Worm (Caenorhabditis elegans) whole organism, late embryonic: ENCODE results near the gene R02F11.9.
A peak's percentile ranks its signal among the peaks of the same experiment; 100 is the strongest.

Source experiments
- C08G9.2 ChIP-seq: sonication (generic microtip); optimal IDR thresholded peaks from 2 replicates; lab custom pipeline; 2016; ENCODE audit warnings: mild to moderate bottlenecking, missing genetic modification characterization, moderate library complexity, missing compliant biosample characterization
- C38D4.7 ChIP-seq: fragments of 200-800 bp; sonication (Bioruptor generic); optimal IDR thresholded peaks from 2 replicates; lab custom pipeline; 2018; ENCODE audit warnings: mild to moderate bottlenecking, missing genetic modification characterization, moderate library complexity, missing compliant biosample characterization
- K09A11.1 ChIP-seq: sonication (generic microtip); optimal IDR thresholded peaks from 2 replicates; lab custom pipeline; 2017; ENCODE audit warnings: antibody characterized with exemption, mild to moderate bottlenecking, missing genetic modification characterization, missing compliant biosample characterization; ENCODE audit not compliant: insufficient read depth
- T23F11.4 ChIP-seq: fragments of 200-800 bp; sonication (Bioruptor generic); optimal IDR thresholded peaks from 2 replicates; lab custom pipeline; 2018; ENCODE audit warnings: mild to moderate bottlenecking, missing genetic modification characterization, missing compliant biosample characterization
- Y22D7AL.16 ChIP-seq: sonication (generic microtip); optimal IDR thresholded peaks from 2 replicates; lab custom pipeline; 2016; ENCODE audit warnings: missing genetic modification characterization, missing compliant biosample characterization
- ama-1 ChIP-seq: fragments of 150-350 bp; optimal IDR thresholded peaks from 2 replicates; lab custom pipeline; 2014
- ceh-14 ChIP-seq: sonication (generic microtip); optimal IDR thresholded peaks from 2 replicates; lab custom pipeline; 2016; ENCODE audit warnings: missing genotype, missing genetic modification characterization, missing compliant biosample characterization
- ceh-18 ChIP-seq: sonication (generic microtip); optimal IDR thresholded peaks from 2 replicates; lab custom pipeline; 2016; ENCODE audit warnings: missing genetic modification characterization, missing compliant biosample characterization
- ceh-19 ChIP-seq: fragments of 200-800 bp; sonication (Bioruptor generic); optimal IDR thresholded peaks from 2 replicates; lab custom pipeline; 2018; ENCODE audit warnings: mild to moderate bottlenecking, missing genetic modification characterization, missing compliant biosample characterization
- ceh-2 ChIP-seq: sonication (generic microtip); optimal IDR thresholded peaks from 2 replicates; lab custom pipeline; 2016; ENCODE audit warnings: missing genotype, missing genetic modification characterization, missing compliant biosample characterization
- ceh-34 ChIP-seq: sonication (generic microtip); optimal IDR thresholded peaks from 2 replicates; lab custom pipeline; 2016; ENCODE audit warnings: mild to moderate bottlenecking, missing genetic modification characterization, missing compliant biosample characterization
- ceh-45 ChIP-seq: fragments of 200-800 bp; sonication (Bioruptor generic); IDR thresholded peaks from 2 replicates; pipeline ENCODE4 v1.3.6; 2022; ENCODE audit warnings: missing genetic modification reagents, missing genetic modification characterization, missing compliant biosample characterization
- ceh-48 ChIP-seq: sonication (generic microtip); optimal IDR thresholded peaks from 2 replicates; lab custom pipeline; 2016; ENCODE audit warnings: missing genetic modification characterization, inconsistent platforms, missing compliant biosample characterization
- che-1 ChIP-seq: sonication (generic microtip); optimal IDR thresholded peaks from 2 replicates; lab custom pipeline; 2016; ENCODE audit warnings: mild to moderate bottlenecking, missing genetic modification characterization, missing compliant biosample characterization
- dmd-4 ChIP-seq: sonication (generic microtip); optimal IDR thresholded peaks from 2 replicates; lab custom pipeline; 2016; ENCODE audit warnings: borderline replicate concordance, missing genetic modification characterization, missing compliant biosample characterization
- elt-2 ChIP-seq: sonication (generic microtip); optimal IDR thresholded peaks from 2 replicates; lab custom pipeline; 2016; ENCODE audit warnings: missing genetic modification reagents, missing genetic modification characterization, missing compliant biosample characterization
- ets-4 ChIP-seq: sonication (generic microtip); optimal IDR thresholded peaks from 2 replicates; lab custom pipeline; 2016; ENCODE audit warnings: missing genetic modification characterization, missing compliant biosample characterization
- fkh-10 ChIP-seq: fragments of 150-350 bp; optimal IDR thresholded peaks from 2 replicates; lab custom pipeline; 2014; ENCODE audit warnings: missing biosample characterization, missing genetic modification reagents, missing genetic modification characterization
- fkh-6 ChIP-seq: sonication (generic microtip); optimal IDR thresholded peaks from 2 replicates; lab custom pipeline; 2016; ENCODE audit warnings: missing genetic modification characterization, missing compliant biosample characterization
- gmeb-2 ChIP-seq: sonication (generic microtip); optimal IDR thresholded peaks from 2 replicates; lab custom pipeline; 2016; ENCODE audit warnings: missing genetic modification characterization, inconsistent platforms, missing compliant biosample characterization
- hlh-13 ChIP-seq: fragments of 200-800 bp; sonication (Bioruptor generic); optimal IDR thresholded peaks from 2 replicates; lab custom pipeline; 2018; ENCODE audit warnings: mild to moderate bottlenecking, missing genetic modification characterization, missing compliant biosample characterization
- hlh-30 ChIP-seq: sonication (generic microtip); optimal IDR thresholded peaks from 2 replicates; lab custom pipeline; 2017; ENCODE audit warnings: antibody characterized with exemption, missing genetic modification characterization, missing compliant biosample characterization; ENCODE audit not compliant: insufficient read depth
- madf-2 ChIP-seq: sonication (generic microtip); optimal IDR thresholded peaks from 2 replicates; lab custom pipeline; 2017; ENCODE audit warnings: missing genetic modification characterization, missing compliant biosample characterization
- nfya-1 ChIP-seq: sonication (generic microtip); optimal IDR thresholded peaks from 2 replicates; lab custom pipeline; 2017; ENCODE audit warnings: missing genetic modification characterization, mild to moderate bottlenecking, missing compliant biosample characterization, antibody characterized with exemption, moderate library complexity
- nhr-11 ChIP-seq: fragments of 150-350 bp; optimal IDR thresholded peaks from 2 replicates; lab custom pipeline; 2014; ENCODE audit warnings: missing biosample characterization, missing genetic modification characterization
- nhr-232 ChIP-seq: sonication (generic microtip); optimal IDR thresholded peaks from 2 replicates; lab custom pipeline; 2016; ENCODE audit warnings: missing genetic modification characterization, missing compliant biosample characterization
- npax-4 ChIP-seq: sonication (generic microtip); optimal IDR thresholded peaks from 2 replicates; lab custom pipeline; 2016; ENCODE audit warnings: missing genetic modification characterization, missing compliant biosample characterization
- pag-3 ChIP-seq: sonication (generic microtip); optimal IDR thresholded peaks from 2 replicates; lab custom pipeline; 2016; ENCODE audit warnings: missing compliant biosample characterization, missing genetic modification characterization, borderline replicate concordance
- pha-4 ChIP-seq: fragments of 150-350 bp; optimal IDR thresholded peaks from 2 replicates; lab custom pipeline; 2018; ENCODE audit warnings: missing biosample characterization, missing genetic modification reagents, missing genetic modification characterization
- pqm-1 ChIP-seq: sonication (generic microtip); optimal IDR thresholded peaks from 2 replicates; lab custom pipeline; 2016; ENCODE audit warnings: missing genetic modification characterization, missing compliant biosample characterization
- pros-1 ChIP-seq: fragments of 150-350 bp; optimal IDR thresholded peaks from 2 replicates; lab custom pipeline; 2014; ENCODE audit warnings: missing biosample characterization, missing genetic modification reagents, missing genetic modification characterization
- sox-2 ChIP-seq: fragments of 200-800 bp; sonication (Bioruptor generic); IDR thresholded peaks from 2 replicates; pipeline ENCODE4 v1.3.6; 2022; ENCODE audit warnings: missing genetic modification reagents, missing genetic modification characterization, missing compliant biosample characterization
- sox-4 ChIP-seq: sonication (generic microtip); optimal IDR thresholded peaks from 2 replicates; lab custom pipeline; 2017; ENCODE audit warnings: mild to moderate bottlenecking, missing genetic modification characterization, inconsistent platforms, missing compliant biosample characterization
- tbx-2 ChIP-seq: sonication (generic microtip); optimal IDR thresholded peaks from 2 replicates; lab custom pipeline; 2016; ENCODE audit warnings: missing genetic modification characterization, missing compliant biosample characterization
- ttx-3 ChIP-seq: sonication (generic microtip); optimal IDR thresholded peaks from 2 replicates; lab custom pipeline; 2016; ENCODE audit warnings: missing genetic modification reagents, missing genetic modification characterization, missing compliant biosample characterization
- unc-3 ChIP-seq, 2 experiments: fragments of 200-800 bp in 1 of 2; sonication (Bioruptor generic) in 1 of 2; sonication (generic microtip) in 1 of 2; conservative IDR thresholded peaks in 1 of 2; optimal IDR thresholded peaks in 1 of 2; 2 replicates each; pipeline versions ENCODE4 v1.3.6 to Lab custom; 2016 to 2022; ENCODE audit warnings: missing compliant biosample characterization in 2 of 2, missing genetic modification characterization in 2 of 2, missing genetic modification reagents in 1 of 2
- unc-42 ChIP-seq: sonication (generic microtip); optimal IDR thresholded peaks from 2 replicates; lab custom pipeline; 2016; ENCODE audit warnings: missing genotype, missing genetic modification characterization, missing compliant biosample characterization
- zip-5 ChIP-seq: sonication (generic microtip); optimal IDR thresholded peaks from 2 replicates; lab custom pipeline; 2016; ENCODE audit warnings: missing genetic modification characterization, missing compliant biosample characterization
- ztf-16 ChIP-seq: sonication (generic microtip); optimal IDR thresholded peaks from 2 replicates; lab custom pipeline; 2017; ENCODE audit warnings: missing genetic modification characterization, missing compliant biosample characterization

The R02F11.9 gene

ce11 chrV:4813825-4814224, 26.6 kb downstream of the R02F11.9 start:
- TF ChIP-seq C08G9.2 (tag; lab: Kevin White, UChicago) (no peak), nfya-1 (tag; lab: Kevin White, UChicago) (peak; percentile 53), hlh-13 (GFP tag; lab: Kevin White, UChicago) (no peak), madf-2 (tag; lab: Kevin White, UChicago) (no peak), dmd-4 (no peak), zip-5 (tag; lab: Kevin White, UChicago) (no peak), ceh-34 (tag; lab: Kevin White, UChicago) (no peak), ceh-2 (no peak), npax-4 (tag; lab: Kevin White, UChicago) (no peak)

ce11 chrV:4818563-4818962, 31.3 kb downstream of the R02F11.9 start, which contains the start of gene ccep-97:
TSS of gene ccep-97 (minus strand) at chrV:4818663.
- TF ChIP-seq unc-42 (tag; lab: Kevin White, UChicago) (no peak), tbx-2 (no peak), nhr-11 (tag; lab: Kevin White, UChicago) (no peak), T23F11.4 (GFP tag; lab: Kevin White, UChicago) (no peak)
- TF ChIP-seq, all 69 proteins: peak for 0

- TF ChIP-seq zip-5 (tag; lab: Kevin White, UChicago), result no peak
- TF ChIP-seq pqm-1, result no peak
- no peak for TF ChIP-seq unc-3 (GFP tag; conservative IDR thresholded peaks at IDR 0.05; lab: Robert Waterston, UW)
- TF ChIP-seq unc-3 (tag; optimal IDR thresholded peaks at IDR 0.05; lab: Kevin White, UChicago), result no peak
- no peak for TF ChIP-seq ets-4 (tag; lab: Kevin White, UChicago)
- TF ChIP-seq gmeb-2 (tag; lab: Kevin White, UChicago), result no peak
- TF ChIP-seq nhr-232, result no peak
- TF ChIP-seq ceh-45 (GFP tag; lab: Robert Waterston, UW), result no peak
- no peak for TF ChIP-seq ceh-14
- TF ChIP-seq ceh-48 (tag; lab: Kevin White, UChicago), result no peak
- no peak for TF ChIP-seq che-1
- no peak for TF ChIP-seq sox-2 (GFP tag; lab: Robert Waterston, UW)
- no peak for TF ChIP-seq hlh-13 (GFP tag; lab: Kevin White, UChicago)
- no peak for TF ChIP-seq sox-4 (tag; lab: Kevin White, UChicago)
- no peak for TF ChIP-seq madf-2 (tag; lab: Kevin White, UChicago)
- TF ChIP-seq ttx-3 (tag; lab: Kevin White, UChicago), result no peak
- no peak for TF ChIP-seq K09A11.1 (tag; lab: Kevin White, UChicago)
- no peak for TF ChIP-seq elt-2 (tag; lab: Kevin White, UChicago)
- no peak for TF ChIP-seq ceh-2
Measured at ce11 chrV:4820601-4821000, 33.3 kb downstream of the R02F11.9 start.

- TF ChIP-seq pqm-1 (no peak), C38D4.7 (GFP tag; lab: Kevin White, UChicago) (no peak), fkh-6 (tag; lab: Kevin White, UChicago) (no peak), fkh-10 (GFP tag; lab: Kevin White, UChicago) (no peak), ztf-16 (no peak), madf-2 (tag; lab: Kevin White, UChicago) (no peak), ttx-3 (tag; lab: Kevin White, UChicago) (no peak), pros-1 (tag; lab: Kevin White, UChicago) (no peak), dmd-4 (no peak)
Measured at ce11 chrV:4823323-4823682, 36.0 kb downstream of the R02F11.9 start, which contains the start of gene adss-1. TSS of gene adss-1 (minus strand) at chrV:4823423.

- no peak for TF ChIP-seq ama-1
- no peak for TF ChIP-seq fkh-6 (tag; lab: Kevin White, UChicago)
- no peak for TF ChIP-seq Y22D7AL.16 (tag; lab: Kevin White, UChicago)
- no peak for TF ChIP-seq ceh-18 (tag; lab: Kevin White, UChicago)
- TF ChIP-seq gmeb-2 (tag; lab: Kevin White, UChicago), result no peak
- no peak for TF ChIP-seq pag-3
- TF ChIP-seq pha-4 (tag; lab: Kevin White, UChicago), result no peak
- TF ChIP-seq ceh-19 (GFP tag; lab: Kevin White, UChicago), result no peak
- TF ChIP-seq ets-4 (tag; lab: Kevin White, UChicago), result no peak
- TF ChIP-seq hlh-30 (tag; lab: Kevin White, UChicago), result no peak
- TF ChIP-seq unc-3 (GFP tag; conservative IDR thresholded peaks at IDR 0.05; lab: Robert Waterston, UW), result no peak
- TF ChIP-seq unc-3 (tag; optimal IDR thresholded peaks at IDR 0.05; lab: Kevin White, UChicago), result no peak
- no peak for TF ChIP-seq fkh-10 (GFP tag; lab: Kevin White, UChicago)
Measured at ce11 chrV:4823683-4824391, 36.6 kb downstream of the R02F11.9 start.
